Worm (Caenorhabditis elegans): Measurements from ENCODE around the gene Y43F8B.10.

- TF ChIP-seq unc-62 (GFP tag; optimal IDR thresholded peaks at IDR 0.05) (no peak), cnd-1 (tag; optimal IDR thresholded peaks at IDR 0.05) (no peak), ceh-83 (GFP tag; optimal IDR thresholded peaks at IDR 0.05) (no peak), pha-4 (tag; optimal IDR thresholded peaks at IDR 0.05) (no peak), nhr-28 (tag; optimal IDR thresholded peaks at IDR 0.05) (no peak), ztf-11 (tag; optimal IDR thresholded peaks at IDR 0.05) (no peak)
Observed at ce11 chrV:19510352-19510751, 36.1 kb downstream of the Y43F8B.10 start.

Data from whole organism, mixed stage, embryonic.